Fruit fly (Drosophila melanogaster) whole organism, pupa: ENCODE measurements around the gene Hr96.

ENCODE experiments used
- CG10348 ChIP-seq: fragments of 200-800 bp; sonication (Bioruptor generic); IDR thresholded peaks from 2 replicates; pipeline ENCODE4 v1.3.6; 2022; ENCODE audit warnings: missing biosample characterization, missing genetic modification characterization
- CG9948 ChIP-seq: fragments of 200-800 bp; sonication (Bioruptor generic); optimal IDR thresholded peaks from 2 replicates; lab custom pipeline; 2018; ENCODE audit warnings: missing biosample characterization, mild to moderate bottlenecking, missing genetic modification characterization, moderate library complexity
- rn ChIP-seq: fragments of 200-800 bp; sonication (Bioruptor generic); IDR thresholded peaks from 2 replicates; pipeline ENCODE4 v1.3.6; 2022; ENCODE audit warnings: missing biosample characterization, missing genetic modification characterization

DNA sequence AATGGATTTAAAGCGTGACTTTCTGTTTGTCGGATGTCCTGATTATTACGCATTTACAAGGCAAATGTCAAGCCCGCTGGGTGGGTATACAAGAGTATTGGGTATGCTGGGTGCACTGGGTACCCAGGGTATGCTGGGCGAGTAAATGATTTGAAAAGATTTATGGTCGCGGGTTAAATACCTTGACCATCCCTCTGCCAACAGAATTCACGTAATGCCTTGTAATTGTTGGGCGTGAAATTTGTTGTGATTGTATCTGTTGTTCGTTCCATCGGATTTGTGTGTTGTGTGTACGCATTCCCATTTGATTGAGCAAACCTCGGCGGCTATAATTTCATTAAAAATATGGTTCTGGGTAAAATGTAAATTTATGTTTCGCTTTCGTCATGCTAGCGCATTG, 53.6 kb downstream of the Hr96 start:
- TF ChIP-seq CG10348 (GFP tag; lab: Robert Waterston, UW) (no peak), rn (no peak), CG9948 (tag; lab: Kevin White, UChicago) (no peak)
